Fruit fly (Drosophila melanogaster): ENCODE results near the gene atk.
A peak's percentile ranks its signal among the peaks of the same experiment; 100 is the strongest.

The atk gene

dm6 chr3L:20430182-20430581 is 34.5 kb downstream of the atk start, which contains the start of gene CG5262 (continued):
- TF ChIP-seq Sry-δ (GFP tag; optimal IDR thresholded peaks at IDR 0.05) (peak; percentile 57), zen (tag; optimal IDR thresholded peaks at IDR 0.05) (peak; percentile 19), Mes4 (GFP tag; optimal IDR thresholded peaks at IDR 0.05) (no peak), Scr (GFP tag; IDR thresholded peaks at IDR 0.05; ENCODE audit: partially characterized antibody) (peak; percentile 28; the same call in 1 of the 2 replicates), Nf-YC (tag; optimal IDR thresholded peaks at IDR 0.05) (no peak), trem (tag; optimal IDR thresholded peaks at IDR 0.05) (peak; percentile 66), stwl (tag; optimal IDR thresholded peaks at IDR 0.05) (peak; percentile 79), CG2712 (tag; optimal IDR thresholded peaks at IDR 0.05) (peak; percentile 30), CG13287 (GFP tag; IDR thresholded peaks at IDR 0.05; ENCODE audit: partially characterized antibody) (peak; percentile 45; the same call in 1 of the 2 replicates), Elba2 (GFP tag; optimal IDR thresholded peaks at IDR 0.05) (peak; percentile 82), CG13424 (tag; optimal IDR thresholded peaks at IDR 0.05) (no peak), MBD-R2 (GFP tag; IDR thresholded peaks at IDR 0.05) (peak; percentile 64), vvl (GFP tag; IDR thresholded peaks at IDR 0.05) (peak; percentile 76), CG9797 (GFP tag; optimal IDR thresholded peaks at IDR 0.05) (peak; percentile 75), so (GFP tag; IDR thresholded peaks at IDR 0.05) (no peak), CG33213 (GFP tag; optimal IDR thresholded peaks at IDR 0.05) (peak; percentile 15), pzg (GFP tag; optimal IDR thresholded peaks at IDR 0.05) (peak; percentile 72), odd (GFP tag; optimal IDR thresholded peaks at IDR 0.05) (no peak), Med (GFP tag) (peak; percentile 9), Dref (GFP tag; IDR thresholded peaks at IDR 0.05) (peak; percentile 43; the same call in 1 of the 2 replicates), fd3F (GFP tag; optimal IDR thresholded peaks at IDR 0.05) (no peak), CG7786 (GFP tag; optimal IDR thresholded peaks at IDR 0.05) (no peak), CG10267 (tag; optimal IDR thresholded peaks at IDR 0.05) (peak; percentile 44), Dp (GFP tag; optimal IDR thresholded peaks at IDR 0.05) (peak; percentile 90), gfzf (GFP tag; optimal IDR thresholded peaks at IDR 0.05) (peak; percentile 91), crp (GFP tag; optimal IDR thresholded peaks at IDR 0.05) (peak in 1 of 2 experiments; percentile 69), hbn (GFP tag; IDR thresholded peaks at IDR 0.05; ENCODE audit: partially characterized antibody) (peak; percentile 15; the same call in 1 of the 2 replicates), CG12659 (GFP tag; optimal IDR thresholded peaks at IDR 0.05) (peak; percentile 21), CG2199 (GFP tag; IDR thresholded peaks at IDR 0.05) (peak; percentile 48; the same call in 1 of the 3 replicates), CrebB (tag; optimal IDR thresholded peaks at IDR 0.05) (no peak)

dm6 chr3L:20427449-20427848 is 37.2 kb downstream of the atk start, which contains the start of gene CG5274:
TSS of gene CG5274 (minus strand) at chr3L:20427666.
- TF ChIP-seq Scr (GFP tag; IDR thresholded peaks at IDR 0.05; ENCODE audit: partially characterized antibody) (peak; percentile 42), Hr39 (optimal IDR thresholded peaks at IDR 0.05) (no peak), YL-1 (GFP tag; optimal IDR thresholded peaks at IDR 0.05) (peak; percentile 40), hkb (optimal IDR thresholded peaks at IDR 0.05) (no peak), hkb (GFP tag; IDR thresholded peaks at IDR 0.05) (no peak), Pdp1 (GFP tag; optimal IDR thresholded peaks at IDR 0.05) (no peak), Dll (GFP tag; IDR thresholded peaks at IDR 0.05; ENCODE audit: partially characterized antibody) (0 out of 4 replicates have a peak, but pooled peaks have one; percentile 37), gfzf (GFP tag; optimal IDR thresholded peaks at IDR 0.05) (peak; percentile 52), CG12659 (GFP tag; optimal IDR thresholded peaks at IDR 0.05) (peak; percentile 17), Dp (GFP tag; optimal IDR thresholded peaks at IDR 0.05) (peak; percentile 53), trem (tag; optimal IDR thresholded peaks at IDR 0.05) (peak; percentile 23), Doc3 (GFP tag; IDR thresholded peaks at IDR 0.05; ENCODE audit: partially characterized antibody) (peak; percentile 30; the same call in 1 of the 3 replicates), Dad (GFP tag; optimal IDR thresholded peaks at IDR 0.05) (no peak), MESR4 (GFP tag; optimal IDR thresholded peaks at IDR 0.05) (peak; percentile 56), Dref (GFP tag; IDR thresholded peaks at IDR 0.05) (peak; percentile 73), CG6791 (GFP tag; IDR thresholded peaks at IDR 0.05; ENCODE audit: partially characterized antibody) (peak; percentile 70), hbn (GFP tag; IDR thresholded peaks at IDR 0.05; ENCODE audit: partially characterized antibody) (peak; percentile 27; the same call in 1 of the 2 replicates), Myb (GFP tag; optimal IDR thresholded peaks at IDR 0.05) (peak; percentile 62), E2f2 (GFP tag; IDR thresholded peaks at IDR 0.05) (peak; percentile 57), Sry-δ (GFP tag; optimal IDR thresholded peaks at IDR 0.05) (peak; percentile 79), CG15011 (GFP tag; optimal IDR thresholded peaks at IDR 0.05) (no peak), amos (GFP tag; IDR thresholded peaks at IDR 0.05; ENCODE audit: partially characterized antibody) (peak; percentile 58; the same call in 1 of the 2 replicates), BEAF-32 (GFP tag; optimal IDR thresholded peaks at IDR 0.05) (peak; percentile 49), unc-4 (GFP tag; IDR thresholded peaks at IDR 0.05; ENCODE audit: partially characterized antibody) (no peak; the same call in 1 of the 2 replicates), Med (GFP tag) (peak; percentile 13), nom (GFP tag; optimal IDR thresholded peaks at IDR 0.05) (no peak)
